Worm (Caenorhabditis elegans) whole organism, L1 larva: ENCODE results near the gene ckk-1.

Source experiments
- C04F5.9 ChIP-seq: sonication (generic microtip); optimal IDR thresholded peaks from 2 replicates; lab custom pipeline; 2016; ENCODE audit warnings: missing genetic modification characterization, missing compliant biosample characterization
- C16A3.4 ChIP-seq: fragments of 150-350 bp; optimal IDR thresholded peaks from 2 replicates; lab custom pipeline; 2014; ENCODE audit warnings: missing biosample characterization, missing genetic modification characterization
- F16B12.6 ChIP-seq: fragments of 150-350 bp; optimal IDR thresholded peaks from 2 replicates; lab custom pipeline; 2014; ENCODE audit warnings: missing biosample characterization, missing genetic modification characterization
- aha-1 ChIP-seq: fragments of 150-350 bp; optimal IDR thresholded peaks from 2 replicates; lab custom pipeline; 2014; ENCODE audit warnings: missing biosample characterization, missing genetic modification characterization
- alr-1 ChIP-seq: fragments of 200-800 bp; sonication (Bioruptor generic); optimal IDR thresholded peaks from 2 replicates; lab custom pipeline; 2018; ENCODE audit warnings: borderline replicate concordance, mild to moderate bottlenecking, missing genetic modification characterization, missing compliant biosample characterization
- ama-1 ChIP-seq: fragments of 150-350 bp; optimal IDR thresholded peaks from 2 replicates; lab custom pipeline; 2014
- blmp-1 ChIP-seq: fragments of 150-350 bp; optimal IDR thresholded peaks from 2 replicates; lab custom pipeline; 2014; ENCODE audit warnings: missing biosample characterization, missing genetic modification characterization
- ceh-8 ChIP-seq: fragments of 200-800 bp; sonication (Bioruptor generic); optimal IDR thresholded peaks from 2 replicates; lab custom pipeline; 2018; ENCODE audit warnings: mild to moderate bottlenecking, missing genetic modification characterization, moderate library complexity, missing compliant biosample characterization
- ceh-82 ChIP-seq, 3 experiments: fragments of 150-350 bp in 1 of 3; sonication (generic microtip) in 2 of 3; optimal IDR thresholded peaks; 2 replicates each; lab custom pipeline; 2014 to 2017; ENCODE audit warnings: missing biosample characterization in 3 of 3, missing genetic modification characterization in 3 of 3
- ceh-88 ChIP-seq: fragments of 200-800 bp; sonication (Bioruptor generic); IDR thresholded peaks from 2 replicates; pipeline ENCODE4 v1.3.6; 2022; ENCODE audit warnings: missing genetic modification characterization, missing compliant biosample characterization
- ces-1 ChIP-seq: fragments of 150-350 bp; optimal IDR thresholded peaks from 2 replicates; lab custom pipeline; 2014; ENCODE audit warnings: missing biosample characterization, missing genetic modification reagents, missing genetic modification characterization
- dpl-1 ChIP-seq, 3 experiments: fragments of 150-350 bp in 2 of 3; sonication (generic microtip) in 1 of 3; optimal IDR thresholded peaks; 2 replicates each; lab custom pipeline; 2014 to 2017; ENCODE audit warnings: missing biosample characterization in 3 of 3, missing genetic modification characterization in 3 of 3, missing genetic modification reagents in 3 of 3
- dsc-1 ChIP-seq: sonication (generic microtip); optimal IDR thresholded peaks from 2 replicates; lab custom pipeline; 2016; ENCODE audit warnings: mild to moderate bottlenecking, missing genetic modification characterization, missing compliant biosample characterization
- efl-3 ChIP-seq: fragments of 200-800 bp; sonication (Bioruptor generic); optimal IDR thresholded peaks from 2 replicates; lab custom pipeline; 2018; ENCODE audit warnings: mild to moderate bottlenecking, missing genetic modification characterization, missing compliant biosample characterization
- egl-27 ChIP-seq, 2 experiments: fragments of 150-350 bp in 1 of 2; sonication (generic microtip); optimal IDR thresholded peaks; 3 replicates each; lab custom pipeline; 2017 to 2018; ENCODE audit warnings: missing biosample characterization in 2 of 2, missing genetic modification characterization in 2 of 2, missing genetic modification reagents in 2 of 2
- elt-2 ChIP-seq: sonication (generic microtip); optimal IDR thresholded peaks from 2 replicates; lab custom pipeline; 2016; ENCODE audit warnings: missing genetic modification characterization, mild to moderate bottlenecking, inconsistent platforms, missing compliant biosample characterization, missing genetic modification reagents
- ets-5 ChIP-seq: fragments of 200-800 bp; sonication (Bioruptor generic); IDR thresholded peaks from 2 replicates; pipeline ENCODE4 v1.3.6; 2022; ENCODE audit warnings: missing genetic modification characterization, missing compliant biosample characterization
- fkh-4 ChIP-seq: sonication (generic microtip); optimal IDR thresholded peaks from 2 replicates; lab custom pipeline; 2016; ENCODE audit warnings: missing compliant biosample characterization, missing genetic modification characterization, borderline replicate concordance
- fkh-8 ChIP-seq: sonication (generic microtip); optimal IDR thresholded peaks from 2 replicates; lab custom pipeline; 2016; ENCODE audit warnings: mild to moderate bottlenecking, missing genetic modification characterization, missing compliant biosample characterization
- fos-1 ChIP-seq: fragments of 150-350 bp; optimal IDR thresholded peaks from 2 replicates; lab custom pipeline; 2014; ENCODE audit warnings: missing biosample characterization, missing genetic modification characterization
- hlh-17 ChIP-seq: fragments of 200-800 bp; sonication (Bioruptor generic); optimal IDR thresholded peaks from 2 replicates; lab custom pipeline; 2018; ENCODE audit warnings: missing genetic modification characterization, mild to moderate bottlenecking, missing compliant biosample characterization, moderate library complexity, borderline replicate concordance
- hpl-2 ChIP-seq: fragments of 150-350 bp; optimal IDR thresholded peaks from 2 replicates; lab custom pipeline; 2014; ENCODE audit warnings: missing biosample characterization, missing genetic modification reagents, missing genetic modification characterization
- irx-1 ChIP-seq: sonication (generic microtip); optimal IDR thresholded peaks from 2 replicates; lab custom pipeline; 2016; ENCODE audit warnings: missing genetic modification characterization, missing compliant biosample characterization
- isw-1 ChIP-seq: fragments of 200-800 bp; sonication (Bioruptor generic); IDR thresholded peaks from 2 replicates; pipeline ENCODE4 v1.3.6; 2022; ENCODE audit warnings: missing genetic modification characterization, missing compliant biosample characterization
- lin-15B ChIP-seq: fragments of 150-350 bp; sonication (generic microtip); optimal IDR thresholded peaks from 3 replicates; lab custom pipeline; 2014; ENCODE audit warnings: missing biosample characterization, missing genetic modification characterization
- lin-35 ChIP-seq, 2 experiments: fragments of 150-350 bp; optimal IDR thresholded peaks; 2 replicates each; lab custom pipeline; 2014; ENCODE audit warnings: missing biosample characterization in 2 of 2, missing genetic modification characterization in 2 of 2, missing genetic modification reagents in 2 of 2
- lsy-2 ChIP-seq, 2 experiments: fragments of 150-350 bp; optimal IDR thresholded peaks; 2 replicates each; lab custom pipeline; 2014; ENCODE audit warnings: missing biosample characterization in 2 of 2, missing genetic modification characterization in 2 of 2
- mab-9 ChIP-seq: fragments of 200-800 bp; sonication (Bioruptor generic); IDR thresholded peaks from 2 replicates; pipeline ENCODE4 v1.3.6; 2022; ENCODE audit warnings: missing genetic modification reagents, missing genetic modification characterization, missing compliant biosample characterization
- mef-2 ChIP-seq: fragments of 150-350 bp; optimal IDR thresholded peaks from 2 replicates; lab custom pipeline; 2014; ENCODE audit warnings: missing biosample characterization, missing genetic modification characterization
- mep-1 ChIP-seq: fragments of 150-350 bp; optimal IDR thresholded peaks from 2 replicates; lab custom pipeline; 2014; ENCODE audit warnings: missing biosample characterization, missing genetic modification characterization
- nhr-11 ChIP-seq: fragments of 150-350 bp; optimal IDR thresholded peaks from 2 replicates; lab custom pipeline; 2014; ENCODE audit warnings: missing biosample characterization, missing genetic modification characterization
- nhr-20 ChIP-seq: sonication (generic microtip); optimal IDR thresholded peaks from 2 replicates; lab custom pipeline; 2016; ENCODE audit warnings: mild to moderate bottlenecking, missing genetic modification characterization, missing compliant biosample characterization
- nhr-237 ChIP-seq: fragments of 150-350 bp; optimal IDR thresholded peaks from 2 replicates; lab custom pipeline; 2014; ENCODE audit warnings: missing biosample characterization, missing genetic modification characterization
- nhr-71 ChIP-seq: sonication (generic microtip); optimal IDR thresholded peaks from 2 replicates; lab custom pipeline; 2016; ENCODE audit warnings: mild to moderate bottlenecking, missing genetic modification characterization, moderate library complexity, missing compliant biosample characterization
- nhr-90 ChIP-seq: sonication (generic microtip); optimal IDR thresholded peaks from 2 replicates; lab custom pipeline; 2016; ENCODE audit warnings: mild to moderate bottlenecking, missing genetic modification characterization, missing compliant biosample characterization; ENCODE audit not compliant: poor library complexity
- pqm-1 ChIP-seq: sonication (generic microtip); optimal IDR thresholded peaks from 3 replicates; lab custom pipeline; 2017; ENCODE audit warnings: missing biosample characterization, missing genetic modification characterization
- rnt-1 ChIP-seq: sonication (generic microtip); optimal IDR thresholded peaks from 2 replicates; lab custom pipeline; 2016; ENCODE audit warnings: mild to moderate bottlenecking, missing genetic modification characterization, moderate library complexity, missing compliant biosample characterization
- skn-1 ChIP-seq: fragments of 150-350 bp; optimal IDR thresholded peaks from 2 replicates; lab custom pipeline; 2014; ENCODE audit warnings: missing biosample characterization, missing genetic modification characterization
- snu-23 ChIP-seq: sonication (generic microtip); optimal IDR thresholded peaks from 2 replicates; lab custom pipeline; 2016; ENCODE audit warnings: missing genetic modification characterization, missing compliant biosample characterization
- tlp-1 ChIP-seq: fragments of 150-350 bp; optimal IDR thresholded peaks from 2 replicates; lab custom pipeline; 2014; ENCODE audit warnings: missing biosample characterization, missing genetic modification characterization
- unc-130 ChIP-seq: fragments of 150-350 bp; optimal IDR thresholded peaks from 2 replicates; lab custom pipeline; 2017; ENCODE audit warnings: missing biosample characterization, missing genetic modification characterization, inconsistent platforms
- unc-62 ChIP-seq: fragments of 150-350 bp; optimal IDR thresholded peaks from 2 replicates; lab custom pipeline; 2014; ENCODE audit warnings: missing biosample characterization, missing genetic modification reagents, missing genetic modification characterization
- unc-86 ChIP-seq: sonication (generic microtip); optimal IDR thresholded peaks from 2 replicates; lab custom pipeline; 2016; ENCODE audit warnings: missing genetic modification characterization, missing compliant biosample characterization
- unc-98 ChIP-seq: fragments of 200-800 bp; sonication (Bioruptor generic); IDR thresholded peaks from 2 replicates; pipeline ENCODE4 v1.3.6; 2022; ENCODE audit warnings: missing genetic modification characterization, missing compliant biosample characterization
- vab-15 ChIP-seq: sonication (generic microtip); optimal IDR thresholded peaks from 2 replicates; lab custom pipeline; 2017; ENCODE audit warnings: missing genotype, mild to moderate bottlenecking, missing genetic modification characterization, missing compliant biosample characterization
- xbp-1 ChIP-seq: sonication (generic microtip); optimal IDR thresholded peaks from 2 replicates; lab custom pipeline; 2016; ENCODE audit warnings: missing genetic modification characterization, missing compliant biosample characterization
- zag-1 ChIP-seq: fragments of 150-350 bp; optimal IDR thresholded peaks from 2 replicates; lab custom pipeline; 2014; ENCODE audit warnings: missing biosample characterization, missing genetic modification characterization
- ztf-11 ChIP-seq, 2 experiments: sonication (generic microtip); optimal IDR thresholded peaks; 2 replicates each; lab custom pipeline; 2016 to 2017; ENCODE audit warnings: missing genetic modification characterization in 2 of 2, missing biosample characterization in 1 of 2, missing compliant biosample characterization in 1 of 2

The ckk-1 gene

DNA sequence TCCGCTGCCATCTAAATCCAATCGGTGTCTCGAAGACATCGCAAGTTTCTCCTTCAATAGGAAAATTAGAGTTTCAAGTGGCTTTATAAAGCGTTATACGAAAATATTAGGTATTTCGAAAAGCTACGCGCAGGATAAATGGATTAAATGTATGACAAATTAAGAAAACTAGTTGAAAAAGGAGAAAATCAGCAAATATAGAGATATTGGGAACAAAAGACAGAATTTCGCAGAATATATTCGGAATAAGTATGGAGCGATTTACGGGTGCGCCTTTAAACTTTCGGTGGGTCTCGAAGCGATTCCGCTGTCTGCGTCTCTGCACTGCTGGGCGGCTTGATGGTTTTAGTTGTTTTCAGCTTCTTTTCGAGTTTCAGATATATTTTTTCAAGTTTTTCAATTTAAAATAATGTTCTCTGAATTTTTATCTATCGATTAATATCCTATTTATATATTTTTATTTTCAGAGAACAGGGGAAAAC lies 43.6 kb upstream of the ckk-1 start, which contains the start of the genes ddx-15 and ucr-1 (continued):
- TF ChIP-seq zag-1 (tag; lab: Kevin White, UChicago), result no peak
- TF ChIP-seq mab-9, result no peak
- no peak for TF ChIP-seq ama-1 (lab: Kevin White, UChicago)
- peak; percentile 14 for TF ChIP-seq F16B12.6 (tag; lab: Kevin White, UChicago)
- TF ChIP-seq C16A3.4 (tag; lab: Kevin White, UChicago), result peak; percentile 67
- TF ChIP-seq nhr-90 (tag; lab: Kevin White, UChicago), result peak; percentile 34
- no peak for TF ChIP-seq blmp-1 (tag; lab: Kevin White, UChicago)
- TF ChIP-seq tlp-1, result no peak
- TF ChIP-seq elt-2 (tag; lab: Kevin White, UChicago), result peak; percentile 2
- no peak for TF ChIP-seq ztf-11 (tag; optimal IDR thresholded peaks at IDR 0.05; lab: Kevin White, UChicago)
- peak; percentile 85 for TF ChIP-seq lsy-2 (tag; optimal IDR thresholded peaks at IDR 0.05; lab: Kevin White, UChicago)
- TF ChIP-seq irx-1 (tag; lab: Kevin White, UChicago), result peak; percentile 42
- peak; percentile 43 for TF ChIP-seq fos-1 (tag; lab: Kevin White, UChicago)
- peak; percentile 1 to 79 (median 37) for TF ChIP-seq ceh-82 (tag; optimal IDR thresholded peaks at IDR 0.05; lab: Kevin White, UChicago)
- TF ChIP-seq ces-1 (GFP tag; lab: Kevin White, UChicago), result no peak
- peak; percentile 17 for TF ChIP-seq vab-15 (tag; lab: Kevin White, UChicago)
- TF ChIP-seq mef-2, result no peak
- TF ChIP-seq fkh-4 (tag; lab: Kevin White, UChicago), result no peak
- TF ChIP-seq aha-1 (tag; lab: Kevin White, UChicago), result no peak
- TF ChIP-seq mep-1 (tag; lab: Kevin White, UChicago), result no peak
- TF ChIP-seq nhr-71, result peak; percentile 83
- no peak; the same call in 1 of the 2 replicates for TF ChIP-seq ceh-88 (GFP tag; lab: Robert Waterston, UW)
- peak; percentile 72 for TF ChIP-seq fkh-8 (tag; lab: Kevin White, UChicago)
- no peak for TF ChIP-seq nhr-237 (tag; lab: Kevin White, UChicago)
- TF ChIP-seq unc-62 (GFP tag; lab: Kevin White, UChicago), result no peak
- peak; percentile 73 for TF ChIP-seq rnt-1 (tag; lab: Kevin White, UChicago)
- TF ChIP-seq alr-1 (tag; lab: Kevin White, UChicago), result no peak
- TF ChIP-seq unc-130 (tag; lab: Kevin White, UChicago), result peak; percentile 78
- TF ChIP-seq egl-27 (tag; optimal IDR thresholded peaks at IDR 0.05; lab: Kevin White, UChicago), result no peak
- peak; percentile 76 for TF ChIP-seq isw-1 (GFP tag; lab: Robert Waterston, UW)
- TF ChIP-seq lin-15B (tag; lab: Kevin White, UChicago), result peak; percentile 61
- peak; percentile 45 for TF ChIP-seq dsc-1
- peak; percentile 0 for TF ChIP-seq C04F5.9 (tag; lab: Kevin White, UChicago)
- peak; percentile 73 for TF ChIP-seq xbp-1 (tag; lab: Kevin White, UChicago)
- TF ChIP-seq pqm-1, result no peak
- no peak for TF ChIP-seq hpl-2 (GFP tag; lab: Kevin White, UChicago)
- peak; percentile 69 for TF ChIP-seq unc-86 (tag; lab: Kevin White, UChicago)
- no peak for TF ChIP-seq ceh-8 (GFP tag; lab: Kevin White, UChicago)
- peak; percentile 66 for TF ChIP-seq nhr-20 (tag; lab: Kevin White, UChicago)
- peak; percentile 78 for TF ChIP-seq snu-23
- TF ChIP-seq nhr-11 (tag; lab: Kevin White, UChicago), result no peak
- TF ChIP-seq skn-1 (tag; lab: Kevin White, UChicago), result peak; percentile 39
- TF ChIP-seq dpl-1 (GFP tag; optimal IDR thresholded peaks at IDR 0.05; lab: Kevin White, UChicago), result peak; percentile 69 to 78 (median 72)
- TF ChIP-seq unc-98 (GFP tag; lab: Robert Waterston, UW), result no peak
- peak; percentile 82 to 85 for TF ChIP-seq lin-35 (GFP tag; optimal IDR thresholded peaks at IDR 0.05; lab: Kevin White, UChicago)
- TF ChIP-seq hlh-17 (GFP tag; lab: Kevin White, UChicago), result no peak
- no peak for TF ChIP-seq efl-3 (GFP tag; lab: Kevin White, UChicago)
- no peak for TF ChIP-seq ets-5 (GFP tag; lab: Robert Waterston, UW)
